Worm (Caenorhabditis elegans) whole organism, L3 larva: Measurements from ENCODE around the gene fbl-1.

ENCODE experiments used
- ama-1 ChIP-seq: fragments of 150-350 bp; optimal IDR thresholded peaks from 2 replicates; lab custom pipeline; 2018
- ceh-16 ChIP-seq: sonication (generic microtip); optimal IDR thresholded peaks from 2 replicates; lab custom pipeline; 2017; ENCODE audit warnings: missing biosample characterization, missing genetic modification characterization
- ceh-82 ChIP-seq: fragments of 150-350 bp; optimal IDR thresholded peaks from 2 replicates; lab custom pipeline; 2014; ENCODE audit warnings: missing biosample characterization, missing genetic modification characterization
- lin-39 ChIP-seq: fragments of 150-350 bp; optimal IDR thresholded peaks from 2 replicates; lab custom pipeline; 2018; ENCODE audit warnings: missing biosample characterization, missing genetic modification reagents, missing genetic modification characterization
- mml-1 ChIP-seq: fragments of 150-350 bp; sonication (generic microtip); optimal IDR thresholded peaks from 3 replicates; lab custom pipeline; 2014; ENCODE audit warnings: missing biosample characterization, missing genetic modification characterization
- nhr-11 ChIP-seq: fragments of 150-350 bp; optimal IDR thresholded peaks from 2 replicates; lab custom pipeline; 2014; ENCODE audit warnings: missing biosample characterization, missing genetic modification characterization
- nhr-12 ChIP-seq: fragments of 150-350 bp; optimal IDR thresholded peaks from 2 replicates; lab custom pipeline; 2014; ENCODE audit warnings: missing biosample characterization, missing genetic modification characterization
- pha-4 ChIP-seq: fragments of 150-350 bp; optimal IDR thresholded peaks from 2 replicates; lab custom pipeline; 2014; ENCODE audit warnings: missing biosample characterization, missing genetic modification reagents, missing genetic modification characterization
- zag-1 ChIP-seq: fragments of 150-350 bp; optimal IDR thresholded peaks from 2 replicates; lab custom pipeline; 2014; ENCODE audit warnings: missing biosample characterization, missing genetic modification characterization

- TF ChIP-seq nhr-11 (no peak), pha-4 (no peak), ama-1 (lab: Kevin White, UChicago) (no peak), nhr-12 (tag; lab: Kevin White, UChicago) (no peak), ceh-16 (tag; lab: Kevin White, UChicago) (no peak), mml-1 (no peak), zag-1 (tag; lab: Kevin White, UChicago) (no peak), lin-39 (tag; lab: Kevin White, UChicago) (no peak), ceh-82 (no peak)
Observed at ce11 chrIV:9510439-9510838, 30.2 kb upstream of the fbl-1 start, which contains the start of gene C33A12.4.
